Worm (Caenorhabditis elegans) whole organism, L4 larva: ENCODE measurements around the gene mmab-1.
A peak's percentile ranks its signal among the peaks of the same experiment; 100 is the strongest.

ENCODE experiments used
- F26F4.8 ChIP-seq: fragments of 200-800 bp; sonication (Bioruptor generic); conservative IDR thresholded peaks from 2 replicates; pipeline ENCODE4 v1.3.6; 2022; ENCODE audit warnings: missing genetic modification characterization, missing compliant biosample characterization
- T26A8.4 ChIP-seq: fragments of 200-800 bp; sonication (Bioruptor generic); IDR thresholded peaks from 2 replicates; pipeline ENCODE4 v1.3.6; 2022; ENCODE audit warnings: missing genetic modification characterization, missing compliant biosample characterization
- Y105C5A.15 ChIP-seq: fragments of 200-800 bp; sonication (Bioruptor generic); IDR thresholded peaks from 2 replicates; pipeline ENCODE4 v1.3.6; 2022; ENCODE audit warnings: missing genetic modification characterization, missing compliant biosample characterization
- Y75B8A.6 ChIP-seq: fragments of 200-800 bp; sonication (Bioruptor generic); IDR thresholded peaks from 2 replicates; pipeline ENCODE4 v1.3.6; 2022; ENCODE audit warnings: missing genetic modification reagents, missing genetic modification characterization, missing compliant biosample characterization
- ZK546.5 ChIP-seq, 2 experiments: sonication (generic microtip); optimal IDR thresholded peaks; 2 replicates each; lab custom pipeline; 2017; ENCODE audit warnings: missing biosample characterization in 2 of 2, missing genetic modification characterization in 2 of 2
- aha-1 ChIP-seq: fragments of 150-350 bp; peaks from one replicate; lab custom pipeline; 2014; ENCODE audit warnings: missing biosample characterization, missing genetic modification characterization
- arid-1 ChIP-seq: fragments of 200-800 bp; sonication (Bioruptor generic); conservative IDR thresholded peaks from 2 replicates; pipeline ENCODE4 v1.3.6; 2022; ENCODE audit warnings: missing genetic modification reagents, missing genetic modification characterization, missing compliant biosample characterization
- ceh-28 ChIP-seq: fragments of 150-350 bp; optimal IDR thresholded peaks from 2 replicates; lab custom pipeline; 2014; ENCODE audit warnings: missing biosample characterization, missing genetic modification reagents, missing genetic modification characterization
- ceh-62 ChIP-seq: sonication (generic microtip); optimal IDR thresholded peaks from 2 replicates; lab custom pipeline; 2017; ENCODE audit warnings: missing biosample characterization, missing genetic modification characterization
- cey-2 ChIP-seq: sonication (generic microtip); optimal IDR thresholded peaks from 3 replicates; lab custom pipeline; 2017; ENCODE audit warnings: missing genetic modification characterization, mild to moderate bottlenecking, missing compliant biosample characterization, antibody characterized with exemption, borderline replicate concordance; ENCODE audit not compliant: insufficient read depth
- daf-12 ChIP-seq: fragments of 150-350 bp; optimal IDR thresholded peaks from 2 replicates; lab custom pipeline; 2014; ENCODE audit warnings: missing biosample characterization, missing genetic modification reagents, missing genetic modification characterization
- daf-16 ChIP-seq, 3 experiments: sonication (generic microtip); optimal IDR thresholded peaks; 2 replicates each; lab custom pipeline; 2016 to 2017; ENCODE audit warnings: missing genetic modification characterization in 3 of 3, missing genetic modification reagents in 3 of 3, mild to moderate bottlenecking in 2 of 3, missing compliant biosample characterization in 2 of 3, missing biosample characterization in 1 of 3, moderate library complexity in 1 of 3
- daf-19 ChIP-seq: fragments of 200-800 bp; sonication (Bioruptor generic); conservative IDR thresholded peaks from 2 replicates; pipeline ENCODE4 v1.3.6; 2022; ENCODE audit warnings: missing genetic modification characterization, missing compliant biosample characterization
- dmd-6 ChIP-seq: fragments of 200-800 bp; sonication (Bioruptor generic); IDR thresholded peaks from 2 replicates; pipeline ENCODE4 v1.3.6; 2022; ENCODE audit warnings: missing genetic modification reagents, missing genetic modification characterization, missing compliant biosample characterization
- dpl-1 ChIP-seq: fragments of 150-350 bp; optimal IDR thresholded peaks from 2 replicates; lab custom pipeline; 2014; ENCODE audit warnings: missing biosample characterization, missing genetic modification reagents, missing genetic modification characterization
- dve-1 ChIP-seq: sonication (generic microtip); optimal IDR thresholded peaks from 2 replicates; lab custom pipeline; 2017; ENCODE audit warnings: antibody characterized with exemption, mild to moderate bottlenecking, missing genetic modification characterization, missing compliant biosample characterization; ENCODE audit not compliant: insufficient read depth
- egl-43 ChIP-seq: fragments of 200-800 bp; sonication (Bioruptor generic); IDR thresholded peaks from 2 replicates; pipeline ENCODE4 v1.3.6; 2022; ENCODE audit warnings: missing genetic modification reagents, missing genetic modification characterization, missing compliant biosample characterization
- hif-1 ChIP-seq, 2 experiments: sonication (generic microtip); optimal IDR thresholded peaks; 2 replicates each; lab custom pipeline; 2016 to 2017; ENCODE audit warnings: missing compliant biosample characterization in 2 of 2, missing genetic modification characterization in 2 of 2, missing genetic modification reagents in 2 of 2, missing genotype in 2 of 2, mild to moderate bottlenecking in 1 of 2
- hlh-11 ChIP-seq: fragments of 200-800 bp; sonication (Bioruptor generic); optimal IDR thresholded peaks from 2 replicates; lab custom pipeline; 2018; ENCODE audit warnings: mild to moderate bottlenecking, missing genetic modification characterization, missing compliant biosample characterization
- lim-7 ChIP-seq: fragments of 200-800 bp; sonication (Bioruptor generic); IDR thresholded peaks from 2 replicates; pipeline ENCODE4 v1.3.6; 2022; ENCODE audit warnings: missing genetic modification characterization, missing compliant biosample characterization
- lin-15B ChIP-seq: fragments of 150-350 bp; sonication (generic microtip); optimal IDR thresholded peaks from 3 replicates; lab custom pipeline; 2014; ENCODE audit warnings: missing biosample characterization, missing genetic modification characterization
- lin-38 ChIP-seq: fragments of 200-800 bp; sonication (Bioruptor generic); IDR thresholded peaks from 2 replicates; pipeline ENCODE4 v1.3.6; 2022; ENCODE audit warnings: missing genetic modification reagents, missing genetic modification characterization, missing compliant biosample characterization
- mdt-29 ChIP-seq: fragments of 200-800 bp; sonication (Bioruptor generic); IDR thresholded peaks from 2 replicates; pipeline ENCODE4 v1.3.6; 2022; ENCODE audit warnings: missing genetic modification reagents, missing genetic modification characterization, missing compliant biosample characterization
- mes-2 ChIP-seq: sonication (generic microtip); optimal IDR thresholded peaks from 2 replicates; lab custom pipeline; 2016; ENCODE audit warnings: missing genotype, mild to moderate bottlenecking, missing genetic modification characterization, missing compliant biosample characterization; ENCODE audit not compliant: poor library complexity, severe bottlenecking
- nhr-28 ChIP-seq: fragments of 150-350 bp; optimal IDR thresholded peaks from 2 replicates; lab custom pipeline; 2014; ENCODE audit warnings: missing biosample characterization, missing genetic modification characterization
- nhr-42 ChIP-seq: fragments of 200-800 bp; sonication (Bioruptor generic); IDR thresholded peaks from 2 replicates; pipeline ENCODE4 v1.3.6; 2022; ENCODE audit warnings: missing genetic modification characterization, missing compliant biosample characterization
- pqm-1 ChIP-seq: sonication (generic microtip); optimal IDR thresholded peaks from 2 replicates; lab custom pipeline; 2017; ENCODE audit warnings: missing biosample characterization, missing genetic modification characterization
- saeg-2 ChIP-seq: fragments of 200-800 bp; sonication (Bioruptor generic); IDR thresholded peaks from 2 replicates; pipeline ENCODE4 v1.3.6; 2022; ENCODE audit warnings: missing genetic modification reagents, missing genetic modification characterization, missing compliant biosample characterization
- snpc-1.2 ChIP-seq: fragments of 200-800 bp; sonication (Bioruptor generic); IDR thresholded peaks from 2 replicates; pipeline ENCODE4 v1.3.6; 2022; ENCODE audit warnings: missing genetic modification reagents, missing genetic modification characterization, missing compliant biosample characterization
- snpc-4 ChIP-seq: fragments of 150-350 bp; optimal IDR thresholded peaks from 2 replicates; lab custom pipeline; 2014; ENCODE audit warnings: missing biosample characterization, missing genetic modification characterization
- tag-97 ChIP-seq: fragments of 200-800 bp; sonication (Bioruptor generic); IDR thresholded peaks from 2 replicates; pipeline ENCODE4 v1.3.6; 2022; ENCODE audit warnings: missing genetic modification characterization, missing compliant biosample characterization
- tra-1 ChIP-seq: fragments of 200-800 bp; sonication (Bioruptor generic); IDR thresholded peaks from 2 replicates; pipeline ENCODE4 v1.3.6; 2022; ENCODE audit warnings: missing genetic modification reagents, missing genetic modification characterization, missing compliant biosample characterization
- unc-62 ChIP-seq, 3 experiments: fragments of 150-350 bp in 1 of 3; sonication (generic microtip); optimal IDR thresholded peaks in 2 of 3; peaks in 1 of 3; 1 replicate in 1 of 3; 2 replicates in 2 of 3; lab custom pipeline; 2014 to 2017; ENCODE audit warnings: missing biosample characterization in 3 of 3, missing genetic modification characterization in 3 of 3, missing genetic modification reagents in 3 of 3, missing genotype in 1 of 3
- ztf-11 ChIP-seq: fragments of 150-350 bp; optimal IDR thresholded peaks from 2 replicates; lab custom pipeline; 2014; ENCODE audit warnings: missing biosample characterization, missing genetic modification characterization
- ztf-7 ChIP-seq: fragments of 150-350 bp; optimal IDR thresholded peaks from 2 replicates; lab custom pipeline; 2014; ENCODE audit warnings: missing biosample characterization, missing genetic modification characterization

Gene mmab-1

DNA sequence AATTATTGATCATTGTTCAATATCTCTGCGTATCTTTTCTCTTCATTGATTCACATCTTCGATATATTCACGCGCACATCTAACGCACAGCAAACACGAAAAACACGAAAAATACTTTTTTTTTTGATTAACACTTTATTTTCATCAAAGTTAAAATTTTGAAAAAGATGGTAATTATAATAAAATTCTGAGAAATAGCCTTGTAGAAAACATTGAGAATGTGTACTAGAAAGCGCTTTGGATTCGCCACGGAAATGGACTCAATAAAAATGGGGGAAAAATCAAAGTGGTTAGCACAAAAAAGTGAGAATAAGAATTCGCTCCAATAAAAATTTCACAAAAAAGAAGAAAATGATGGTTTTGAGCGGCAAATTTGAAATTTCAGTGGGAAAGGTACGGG, 28.4 kb downstream of the mmab-1 start, which contains the start of gene F26F4.6:
Gene F26F4.6, minus strand, starts transcription at position 101 of the 400 bp plus-strand sequence.
- TF ChIP-seq T26A8.4 (GFP tag; lab: Robert Waterston, UW) (no peak), saeg-2 (no peak), cey-2 (tag; lab: Kevin White, UChicago) (no peak), dve-1 (tag; lab: Kevin White, UChicago) (no peak), unc-62 (GFP tag; optimal IDR thresholded peaks at IDR 0.05 in 1 of 2; lab: Kevin White, UChicago) (no peak), unc-62 (tag; optimal IDR thresholded peaks at IDR 0.05; lab: Kevin White, UChicago) (no peak), mdt-29 (GFP tag; lab: Robert Waterston, UW) (no peak), ztf-7 (tag; lab: Kevin White, UChicago) (no peak), Y75B8A.6 (GFP tag; lab: Robert Waterston, UW) (no peak), daf-19 (no peak), tag-97 (GFP tag; lab: Robert Waterston, UW) (no peak), ceh-28 (tag; lab: Kevin White, UChicago) (no peak), tra-1 (GFP tag; lab: Robert Waterston, UW) (no peak), snpc-4 (no peak), daf-12 (no peak), hlh-11 (tag; lab: Kevin White, UChicago) (no peak), nhr-28 (no peak), ceh-62 (no peak), arid-1 (no peak), nhr-42 (GFP tag; lab: Robert Waterston, UW) (no peak), lim-7 (GFP tag; lab: Robert Waterston, UW) (no peak)

DNA sequence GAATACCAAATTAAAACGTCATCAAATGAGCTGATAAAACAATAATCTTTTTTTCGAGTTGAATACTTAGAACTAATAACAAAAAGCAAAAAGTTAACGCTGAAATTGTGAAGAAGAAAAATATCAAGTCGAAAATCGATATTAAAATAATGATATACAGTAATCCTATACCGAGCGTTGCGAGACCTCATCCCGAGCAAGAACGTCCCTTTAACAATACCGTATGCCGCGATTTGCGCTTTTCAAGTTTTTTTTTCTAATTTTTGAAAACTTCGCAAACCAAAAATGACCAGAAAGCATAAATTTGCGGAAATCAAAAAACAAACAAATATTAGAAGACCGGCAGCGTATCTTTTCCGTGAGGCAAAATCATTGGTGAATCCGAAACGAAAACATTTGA, 30.9 kb downstream of the mmab-1 start, which contains the start of gene F26F4.5:
Gene F26F4.5, minus strand, starts transcription at position 256 of the 400 bp plus-strand sequence.
- no peak for TF ChIP-seq dpl-1 (GFP tag; lab: Kevin White, UChicago)
- TF ChIP-seq hif-1 (tag; optimal IDR thresholded peaks at IDR 0.05; lab: Kevin White, UChicago) = no peak
- no peak for TF ChIP-seq ZK546.5 (tag; optimal IDR thresholded peaks at IDR 0.05; lab: Kevin White, UChicago)
- TF ChIP-seq hlh-11 (tag; lab: Kevin White, UChicago) = no peak
- peak; percentile 70 for TF ChIP-seq aha-1
- TF ChIP-seq ztf-11 (tag; lab: Kevin White, UChicago) = no peak
- peak; percentile 45; the same call in 1 of the 2 replicates for TF ChIP-seq lin-38 (GFP tag; lab: Robert Waterston, UW)
- no peak for TF ChIP-seq ceh-28 (tag; lab: Kevin White, UChicago)

DNA sequence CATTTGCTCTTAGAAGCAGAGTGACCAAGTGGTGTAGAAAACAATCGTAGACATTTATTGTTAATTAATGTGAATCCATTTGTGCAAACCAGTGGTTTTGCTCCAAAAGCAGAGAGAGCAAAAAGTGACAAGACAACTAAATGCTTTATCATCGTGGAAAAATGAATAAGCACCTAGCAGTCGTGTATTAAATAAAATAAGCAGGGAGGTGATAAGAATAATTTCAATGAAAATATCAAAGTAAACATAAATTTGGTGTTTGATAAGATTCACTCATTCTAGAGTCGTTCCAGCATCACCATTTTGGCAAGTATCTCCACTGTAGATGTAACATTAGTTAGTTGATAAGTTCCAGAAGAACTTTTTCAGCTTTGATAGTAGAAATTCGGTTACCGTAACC, 34.6 kb downstream of the mmab-1 start, which contains the start of gene clec-6:
Gene clec-6, minus strand, starts transcription at position 154 of the 400 bp plus-strand sequence.
- TF ChIP-seq nhr-28 (peak; percentile 8), lin-38 (GFP tag; lab: Robert Waterston, UW) (no peak), daf-16 (GFP tag; optimal IDR thresholded peaks at IDR 0.05; lab: Kevin White, UChicago) (no peak), daf-16 (tag; optimal IDR thresholded peaks at IDR 0.05; lab: Kevin White, UChicago) (peak; percentile 42), mdt-29 (GFP tag; lab: Robert Waterston, UW) (no peak), dmd-6 (GFP tag; lab: Robert Waterston, UW) (peak; percentile 36; the same call in 1 of the 2 replicates)

DNA sequence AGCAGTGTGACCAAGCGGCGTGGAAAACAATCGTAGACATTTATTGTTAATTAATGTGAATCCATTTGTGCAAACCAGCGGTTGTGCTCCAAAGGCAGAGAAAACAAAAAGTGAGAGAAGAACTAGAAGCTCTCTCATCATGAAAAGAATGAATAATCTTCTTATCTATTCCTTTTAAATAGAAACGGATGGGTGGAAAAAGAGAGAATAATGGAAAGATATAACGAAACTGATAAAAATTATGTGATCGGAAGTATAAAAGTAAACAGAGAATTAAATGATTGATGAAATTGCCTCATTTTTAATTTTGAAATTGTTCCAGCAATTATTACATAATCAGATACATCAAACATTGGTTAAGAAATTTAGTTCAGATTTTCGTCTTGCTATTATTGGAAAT, 38.5 kb downstream of the mmab-1 start, which contains the start of gene clec-5:
Gene clec-5, minus strand, starts transcription at position 178 of the 400 bp plus-strand sequence.
- TF ChIP-seq ztf-7 (tag; lab: Kevin White, UChicago) = no peak
- peak; percentile 13 for TF ChIP-seq dve-1 (tag; lab: Kevin White, UChicago)
- TF ChIP-seq arid-1 = no peak
- no peak for TF ChIP-seq daf-16 (GFP tag; optimal IDR thresholded peaks at IDR 0.05; lab: Kevin White, UChicago)
- peak; percentile 17 for TF ChIP-seq daf-16 (tag; optimal IDR thresholded peaks at IDR 0.05; lab: Kevin White, UChicago)
- no peak for TF ChIP-seq snpc-1.2
- TF ChIP-seq Y105C5A.15 = no peak
- TF ChIP-seq lin-15B (tag; lab: Kevin White, UChicago) = no peak
- no peak for TF ChIP-seq F26F4.8 (GFP tag; lab: Robert Waterston, UW)
- TF ChIP-seq mes-2 (tag; lab: Kevin White, UChicago) = no peak
- no peak for TF ChIP-seq dmd-6 (GFP tag; lab: Robert Waterston, UW)
- TF ChIP-seq pqm-1 (tag; lab: Kevin White, UChicago) = peak; percentile 56
- no peak for TF ChIP-seq egl-43 (GFP tag; lab: Robert Waterston, UW)
- TF ChIP-seq, all 104 proteins: peak for 3
